Worm (Caenorhabditis elegans): ENCODE measurements around the gene lin-1.

DNA sequence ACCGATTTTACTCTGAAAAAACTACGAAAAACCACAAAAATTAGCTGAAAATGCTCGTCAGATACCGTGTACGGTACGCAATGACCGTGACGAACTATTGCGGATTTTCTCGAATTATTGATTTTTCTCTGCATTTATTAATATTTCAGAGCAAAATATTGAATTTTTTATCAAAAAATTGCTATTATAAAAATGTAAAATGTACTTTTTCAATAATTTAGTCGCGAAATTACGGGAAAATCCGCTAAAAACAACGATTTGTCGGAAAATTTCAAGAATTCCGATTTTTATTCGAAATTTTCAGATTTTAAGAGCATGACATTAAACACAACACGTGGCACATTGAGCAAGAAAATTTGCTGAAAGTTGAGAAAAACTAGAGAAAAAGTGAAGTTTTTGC is 16.2 kb upstream of the lin-1 start, which contains the start of gene Y38F2AL.12:
- TF ChIP-seq him-1 (tag; optimal IDR thresholded peaks at IDR 0.05) (no peak), dao-5 (tag; optimal IDR thresholded peaks at IDR 0.05) (no peak)

Data from whole organism, L4/young adult.